Fruit fly (Drosophila melanogaster) whole organism, wandering third instar larva: ENCODE measurements around the gene CG5026.
A peak's percentile ranks its signal among the peaks of the same experiment; 100 is the strongest.

ENCODE experiments used
- Abd-B ChIP-seq: fragments of >200 bp; optimal IDR thresholded peaks from 2 replicates; lab custom pipeline; 2017; ENCODE audit warnings: missing biosample characterization, missing genetic modification characterization
- CG32264 ChIP-seq: fragments of 200-800 bp; sonication (Bioruptor generic); optimal IDR thresholded peaks from 2 replicates; lab custom pipeline; 2016; ENCODE audit warnings: missing biosample characterization, missing genetic modification characterization
- CG9705 ChIP-seq: fragments of 200-800 bp; sonication (Bioruptor generic); optimal IDR thresholded peaks from 2 replicates; lab custom pipeline; 2018; ENCODE audit warnings: missing biosample characterization, mild to moderate bottlenecking, missing genetic modification characterization
- CrebA ChIP-seq: fragments of 200-800 bp; sonication (Bioruptor generic); optimal IDR thresholded peaks from 2 replicates; lab custom pipeline; 2016; ENCODE audit warnings: missing biosample characterization, mild to moderate bottlenecking, missing genetic modification characterization, borderline replicate concordance
- Dfd ChIP-seq: fragments of >200 bp; optimal IDR thresholded peaks from 2 replicates; lab custom pipeline; 2017; ENCODE audit warnings: missing biosample characterization, missing genetic modification characterization
- Dif ChIP-seq: fragments of 200-275, 200-300 bp; sonication (Bioruptor generic); optimal IDR thresholded peaks from 2 replicates; lab custom pipeline; 2018; ENCODE audit warnings: missing biosample characterization, missing genetic modification characterization; ENCODE audit not compliant: partially characterized antibody
- GATAd ChIP-seq: sonication (Bioruptor generic); optimal IDR thresholded peaks from 2 replicates; lab custom pipeline; 2016; ENCODE audit warnings: missing biosample characterization, missing genetic modification characterization
- HLH106 ChIP-seq: fragments of 200-800 bp; optimal IDR thresholded peaks from 3 replicates; lab custom pipeline; 2019; ENCODE audit warnings: missing biosample characterization, mild to moderate bottlenecking, missing genetic modification characterization, moderate library complexity
- Hnf4 ChIP-seq: fragments of 200-800 bp; sonication (Bioruptor generic); optimal IDR thresholded peaks from 2 replicates; lab custom pipeline; 2016; ENCODE audit warnings: missing biosample characterization, mild to moderate bottlenecking, missing genetic modification characterization
- Hr78 ChIP-seq: fragments of >200 bp; optimal IDR thresholded peaks from 2 replicates; lab custom pipeline; 2017; ENCODE audit warnings: missing biosample characterization, missing genetic modification characterization
- Hr83 ChIP-seq: fragments of 200-300 bp; sonication (Bioruptor generic); optimal IDR thresholded peaks from 2 replicates; lab custom pipeline; 2016; ENCODE audit warnings: missing biosample characterization, mild to moderate bottlenecking, missing genetic modification characterization, moderate library complexity; ENCODE audit not compliant: poor library complexity, severe bottlenecking
- Jra ChIP-seq: sonication (Bioruptor generic); optimal IDR thresholded peaks from 2 replicates; lab custom pipeline; 2016; ENCODE audit warnings: missing biosample characterization, missing genetic modification characterization
- Mio ChIP-seq: sonication (Bioruptor generic); optimal IDR thresholded peaks from 2 replicates; lab custom pipeline; 2016; ENCODE audit warnings: missing biosample characterization, missing genetic modification characterization
- Myc ChIP-seq: fragments of >200 bp; optimal IDR thresholded peaks from 2 replicates; lab custom pipeline; 2017
- N ChIP-seq: fragments of >200 bp; optimal IDR thresholded peaks from 2 replicates; lab custom pipeline; 2018; ENCODE audit warnings: missing biosample characterization, missing external identifiers, missing genetic modification characterization
- OdsH ChIP-seq: fragments of 200-800 bp; sonication (Bioruptor generic); optimal IDR thresholded peaks from 2 replicates; lab custom pipeline; 2016; ENCODE audit warnings: missing biosample characterization, mild to moderate bottlenecking, missing genetic modification characterization
- Rel ChIP-seq, 2 experiments: fragments of 200-800 bp; sonication (Bioruptor generic) in 1 of 2; optimal IDR thresholded peaks; 2 replicates in 1 of 2; 3 replicates in 1 of 2; lab custom pipeline; 2016 to 2019; ENCODE audit warnings: mild to moderate bottlenecking in 2 of 2, missing biosample characterization in 2 of 2, missing genetic modification characterization in 2 of 2, moderate library complexity in 1 of 2
- Sp1 ChIP-seq: fragments of 200-800 bp; sonication (Bioruptor generic); optimal IDR thresholded peaks from 3 replicates; lab custom pipeline; 2019; ENCODE audit warnings: missing biosample characterization, mild to moderate bottlenecking, missing genetic modification characterization, moderate library complexity
- Vsx2 ChIP-seq: fragments of 200-300, 225-300 bp; sonication (Bioruptor generic); optimal IDR thresholded peaks from 2 replicates; lab custom pipeline; 2018; ENCODE audit warnings: missing biosample characterization, missing genetic modification characterization; ENCODE audit not compliant: partially characterized antibody
- br ChIP-seq: fragments of 200-800 bp; sonication (Bioruptor generic); optimal IDR thresholded peaks from 2 replicates; lab custom pipeline; 2016; ENCODE audit warnings: missing biosample characterization, missing genetic modification characterization
- brk ChIP-seq: fragments of 200-800 bp; sonication (Bioruptor generic); optimal IDR thresholded peaks from 2 replicates; lab custom pipeline; 2016; ENCODE audit warnings: missing biosample characterization, mild to moderate bottlenecking, missing genetic modification characterization
- dl ChIP-seq, 2 experiments: fragments of 175-275, 200-275 bp in 1 of 2; fragments of 200-275 bp in 1 of 2; sonication (Bioruptor generic); optimal IDR thresholded peaks; lab custom pipeline; 2018; ENCODE audit warnings: mild to moderate bottlenecking in 2 of 2, missing biosample characterization in 2 of 2, missing genetic modification characterization in 2 of 2, moderate library complexity in 2 of 2; ENCODE audit not compliant: partially characterized antibody in 2 of 2, insufficient read depth in 1 of 2
- dmrt93B ChIP-seq: fragments of 200-800 bp; sonication (Bioruptor generic); optimal IDR thresholded peaks from 2 replicates; lab custom pipeline; 2018; ENCODE audit warnings: missing biosample characterization, mild to moderate bottlenecking, missing genetic modification characterization
- dsf ChIP-seq: sonication (Bioruptor generic); optimal IDR thresholded peaks from 2 replicates; lab custom pipeline; 2016; ENCODE audit warnings: missing biosample characterization, missing genetic modification characterization, borderline replicate concordance
- ey ChIP-seq: fragments of 200-800 bp; sonication (Bioruptor generic); optimal IDR thresholded peaks from 2 replicates; lab custom pipeline; 2016; ENCODE audit warnings: missing biosample characterization, missing genetic modification characterization
- foxo ChIP-seq, 2 experiments: fragments of 200-800 bp; sonication (Bioruptor generic); optimal IDR thresholded peaks; 2 replicates in 1 of 2; 3 replicates in 1 of 2; lab custom pipeline; 2016 to 2017; ENCODE audit warnings: missing biosample characterization in 2 of 2, missing genetic modification characterization in 2 of 2
- fru ChIP-seq: fragments of 200-800 bp; sonication (Bioruptor generic); optimal IDR thresholded peaks from 3 replicates; lab custom pipeline; 2016; ENCODE audit warnings: missing biosample characterization, mild to moderate bottlenecking, missing genetic modification characterization
- h ChIP-seq: fragments of 200-800 bp; sonication (Bioruptor generic); optimal IDR thresholded peaks from 3 replicates; lab custom pipeline; 2016; ENCODE audit warnings: missing biosample characterization, mild to moderate bottlenecking, missing genetic modification characterization
- jim ChIP-seq: fragments of 175-275, 200-325 bp; sonication (Bioruptor generic); optimal IDR thresholded peaks from 2 replicates; lab custom pipeline; 2016; ENCODE audit warnings: missing biosample characterization, mild to moderate bottlenecking, missing genetic modification characterization
- lola ChIP-seq: fragments of >200 bp; optimal IDR thresholded peaks from 2 replicates; lab custom pipeline; 2017; ENCODE audit warnings: missing biosample characterization, missing genetic modification characterization
- pan ChIP-seq: fragments of >200 bp; optimal IDR thresholded peaks from 2 replicates; lab custom pipeline; 2017
- psq ChIP-seq: fragments of 200-800 bp; sonication (Bioruptor generic); optimal IDR thresholded peaks from 3 replicates; lab custom pipeline; 2017; ENCODE audit warnings: missing biosample characterization, mild to moderate bottlenecking, missing genetic modification characterization, moderate library complexity
- rgr ChIP-seq: fragments of 200-800 bp; sonication (Bioruptor generic); optimal IDR thresholded peaks from 3 replicates; lab custom pipeline; 2016; ENCODE audit warnings: missing biosample characterization, mild to moderate bottlenecking, missing genetic modification characterization
- sage ChIP-seq: fragments of 200-800 bp; sonication (Bioruptor generic); optimal IDR thresholded peaks from 2 replicates; lab custom pipeline; 2016; ENCODE audit warnings: missing biosample characterization, mild to moderate bottlenecking, missing genetic modification characterization
- sv ChIP-seq: fragments of 200-800 bp; sonication (Bioruptor generic); optimal IDR thresholded peaks from 3 replicates; lab custom pipeline; 2016; ENCODE audit warnings: missing biosample characterization, missing genetic modification characterization
- tai ChIP-seq: sonication (Bioruptor generic); optimal IDR thresholded peaks from 2 replicates; lab custom pipeline; 2016; ENCODE audit warnings: missing biosample characterization, missing genetic modification characterization
- usp ChIP-seq: fragments of >200 bp; optimal IDR thresholded peaks from 2 replicates; lab custom pipeline; 2017; ENCODE audit warnings: missing biosample characterization, missing genetic modification characterization
- woc ChIP-seq: sonication (Bioruptor generic); optimal IDR thresholded peaks from 2 replicates; lab custom pipeline; 2016; ENCODE audit warnings: missing biosample characterization, mild to moderate bottlenecking, missing genetic modification characterization

The CG5026 gene

DNA sequence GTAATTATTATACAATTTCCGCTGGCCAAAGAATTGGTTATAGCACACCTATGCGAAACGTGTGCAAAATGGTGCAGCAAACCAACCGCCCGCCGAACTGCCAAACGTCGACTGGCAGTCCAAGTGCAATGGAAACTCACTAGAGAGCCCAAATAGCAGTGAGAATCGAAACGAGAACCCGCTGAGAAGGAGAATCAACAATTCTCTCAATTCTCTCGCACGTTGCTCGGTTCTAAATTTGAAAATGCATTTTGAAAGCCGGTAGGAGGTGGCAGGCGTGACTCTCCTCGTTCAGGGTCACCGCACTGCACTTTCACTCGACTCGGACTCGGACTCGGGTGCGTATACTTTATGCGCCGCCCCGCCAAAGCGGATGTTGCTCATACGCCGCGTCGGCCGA lies 11.5 kb downstream of the CG5026 start, which contains the start of gene CG5644:
Gene CG5644 (minus strand): TSS at position 101 of the 400 bp plus-strand sequence.
- TF ChIP-seq jim (no peak), Vsx2 (GFP tag; lab: Kevin White, UChicago) (no peak), dl (GFP tag; optimal IDR thresholded peaks at IDR 0.05; lab: Kevin White, UChicago; ENCODE audit: insufficient read depth in 1 of 2, partially characterized antibody in 2 of 2) (no peak), dmrt93B (GFP tag; lab: Kevin White, UChicago) (no peak), tai (GFP tag; lab: Kevin White, UChicago) (no peak), woc (GFP tag; lab: Kevin White, UChicago) (no peak), GATAd (no peak), br (GFP tag; lab: Kevin White, UChicago) (no peak)

- TF ChIP-seq Hr83 (no peak), Dfd (GFP tag; lab: Kevin White, UChicago) (no peak), usp (GFP tag; lab: Kevin White, UChicago) (no peak), HLH106 (tag; lab: Kevin White, UChicago) (no peak), N (GFP tag; lab: Kevin White, UChicago) (no peak), Rel (GFP tag; optimal IDR thresholded peaks at IDR 0.05; lab: Kevin White, UChicago) (no peak), Rel (tag; optimal IDR thresholded peaks at IDR 0.05; lab: Kevin White, UChicago) (no peak), Hnf4 (GFP tag; lab: Kevin White, UChicago) (no peak), jim (no peak), tai (GFP tag; lab: Kevin White, UChicago) (no peak), Jra (GFP tag; lab: Kevin White, UChicago) (no peak), ey (no peak), OdsH (GFP tag; lab: Kevin White, UChicago) (no peak), Abd-B (GFP tag; lab: Kevin White, UChicago) (no peak), Mio (GFP tag; lab: Kevin White, UChicago) (no peak), Myc (lab: Kevin White, UChicago) (no peak)
Measured at dm6 chr3L:8981495-8981894, 13.2 kb downstream of the CG5026 start, which contains the start of gene CG13314. TSS of gene CG13314 (plus strand) at chr3L:8981795.

DNA sequence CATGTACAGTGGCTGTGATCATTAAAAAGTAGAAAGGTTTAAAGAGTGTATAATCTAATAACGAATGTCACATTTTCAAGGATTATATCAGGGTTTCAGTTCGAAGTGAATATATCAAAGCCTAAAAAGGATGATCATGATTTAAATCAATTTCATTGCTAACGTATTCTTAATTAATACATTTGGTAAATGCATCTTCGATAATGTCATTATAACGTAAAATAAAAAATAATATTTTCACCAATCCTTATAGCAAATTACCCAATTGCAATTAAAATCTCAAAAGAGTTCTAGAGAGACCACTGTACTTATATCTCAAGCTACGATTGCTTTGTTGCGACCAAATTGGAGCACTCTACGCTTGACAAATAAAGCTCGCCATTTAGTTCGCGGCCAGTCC lies 13.7 kb downstream of the CG5026 start:
- TF ChIP-seq Abd-B (GFP tag; lab: Kevin White, UChicago) (no peak), psq (GFP tag; lab: Kevin White, UChicago) (no peak), Dif (GFP tag; lab: Kevin White, UChicago) (no peak), foxo (GFP tag; optimal IDR thresholded peaks at IDR 0.05; lab: Kevin White, UChicago) (peak in 1 of 2 experiments; percentile 26), h (GFP tag; lab: Kevin White, UChicago) (peak; percentile 12), HLH106 (tag; lab: Kevin White, UChicago) (peak; percentile 15)

DNA sequence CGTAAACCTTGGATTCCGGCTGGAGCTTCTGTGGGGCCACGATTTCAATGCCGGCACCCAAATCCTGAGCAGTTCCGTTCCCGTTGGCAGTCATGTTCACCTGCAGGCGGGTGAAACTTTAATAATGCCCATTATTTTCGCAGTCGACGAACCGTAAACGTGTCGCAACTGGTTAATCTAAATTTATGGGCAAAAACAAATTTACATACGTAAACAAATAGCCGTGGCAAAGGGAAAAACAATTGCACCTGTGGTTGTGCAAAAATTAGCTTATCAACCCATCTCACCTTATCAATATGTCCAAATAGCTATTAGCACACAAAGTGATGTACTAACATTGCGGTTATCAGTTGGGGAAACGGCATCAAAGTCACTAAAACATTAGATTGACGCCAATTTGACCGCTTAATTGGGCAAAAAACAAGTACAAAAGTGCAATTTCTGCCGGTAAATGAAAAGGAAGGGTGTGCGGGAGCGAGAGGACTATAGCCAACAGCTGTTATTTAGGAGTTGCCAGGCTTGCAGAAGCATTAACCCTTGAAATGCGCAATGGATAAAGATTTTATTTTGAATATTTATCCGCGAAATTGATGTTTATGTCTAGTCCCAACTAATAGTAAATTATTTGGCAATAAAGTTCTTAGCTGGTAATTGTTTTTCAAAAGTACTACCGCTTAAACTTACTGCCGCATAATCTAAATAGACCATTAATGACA lies 17.0 kb downstream of the CG5026 start:
- TF ChIP-seq Hr83, result peak; percentile 38
- TF ChIP-seq brk, result no peak
- TF ChIP-seq CrebA (GFP tag; lab: Kevin White, UChicago), result no peak
- TF ChIP-seq Jra (GFP tag; lab: Kevin White, UChicago), result no peak
- TF ChIP-seq psq (GFP tag; lab: Kevin White, UChicago), result no peak
- TF ChIP-seq foxo (GFP tag; optimal IDR thresholded peaks at IDR 0.05; lab: Kevin White, UChicago), result peak in 1 of 2 experiments; percentile 41
- no peak for TF ChIP-seq CG9705 (GFP tag; lab: Kevin White, UChicago)
- no peak for TF ChIP-seq dmrt93B (GFP tag; lab: Kevin White, UChicago)
- no peak for TF ChIP-seq lola (GFP tag; lab: Kevin White, UChicago)
- TF ChIP-seq woc (GFP tag; lab: Kevin White, UChicago), result peak; percentile 25
- TF ChIP-seq sv (GFP tag; lab: Kevin White, UChicago), result no peak
- no peak for TF ChIP-seq dsf (GFP tag; lab: Kevin White, UChicago)
- TF ChIP-seq usp (GFP tag; lab: Kevin White, UChicago), result no peak
- TF ChIP-seq HLH106 (tag; lab: Kevin White, UChicago), result peak; percentile 32
- no peak for TF ChIP-seq fru (GFP tag; lab: Kevin White, UChicago)
- TF ChIP-seq Sp1, result peak; percentile 2
- TF ChIP-seq h (GFP tag; lab: Kevin White, UChicago), result peak; percentile 52
- no peak for TF ChIP-seq Dfd (GFP tag; lab: Kevin White, UChicago)
- peak; percentile 26 for TF ChIP-seq br (GFP tag; lab: Kevin White, UChicago)
- no peak for TF ChIP-seq Dif (GFP tag; lab: Kevin White, UChicago)
- TF ChIP-seq CG32264 (GFP tag; lab: Kevin White, UChicago), result no peak
- no peak for TF ChIP-seq Abd-B (GFP tag; lab: Kevin White, UChicago)
- no peak for TF ChIP-seq GATAd
- no peak for TF ChIP-seq Hr78 (GFP tag; lab: Kevin White, UChicago)
- peak; percentile 8 for TF ChIP-seq rgr
- TF ChIP-seq Rel (GFP tag; optimal IDR thresholded peaks at IDR 0.05; lab: Kevin White, UChicago), result no peak
- no peak for TF ChIP-seq Rel (tag; optimal IDR thresholded peaks at IDR 0.05; lab: Kevin White, UChicago)
- no peak for TF ChIP-seq ey
- TF ChIP-seq N (GFP tag; lab: Kevin White, UChicago), result no peak
- TF ChIP-seq Hnf4 (GFP tag; lab: Kevin White, UChicago), result no peak
- TF ChIP-seq pan (lab: Kevin White, UChicago), result no peak
- TF ChIP-seq tai (GFP tag; lab: Kevin White, UChicago), result no peak
- no peak for TF ChIP-seq Myc (lab: Kevin White, UChicago)
- no peak for TF ChIP-seq jim
- no peak for TF ChIP-seq sage (GFP tag; lab: Kevin White, UChicago)
- TF ChIP-seq Vsx2 (GFP tag; lab: Kevin White, UChicago), result no peak
- TF ChIP-seq Mio (GFP tag; lab: Kevin White, UChicago), result no peak
